Worm (Caenorhabditis elegans) whole organism, L4/young adult: ENCODE results near the gene nsun-5.
A peak's percentile ranks its signal among the peaks of the same experiment; 100 is the strongest.

Source experiments
- W03F9.2 ChIP-seq: fragments of 150-350 bp; optimal IDR thresholded peaks from 2 replicates; lab custom pipeline; 2014; ENCODE audit warnings: missing biosample characterization, missing genetic modification characterization
- dao-5 ChIP-seq: sonication (generic microtip); optimal IDR thresholded peaks from 2 replicates; lab custom pipeline; 2016; ENCODE audit warnings: missing genotype, missing genetic modification characterization, moderate library complexity, missing compliant biosample characterization
- him-1 ChIP-seq: sonication (generic microtip); optimal IDR thresholded peaks from 2 replicates; lab custom pipeline; 2016; ENCODE audit warnings: missing genotype, missing genetic modification reagents, missing genetic modification characterization, missing compliant biosample characterization

Gene nsun-5

ce11 chrII:14969320-14969950, at the start of gene nsun-5, which contains the start of the genes pole-4 and metl-2:
TSS of gene nsun-5 (plus strand) at chrII:14969617.
TSS of gene pole-4 (minus strand) at chrII:14969354.
TSS of gene metl-2 (plus strand) at chrII:14969900.
- TF ChIP-seq dao-5 (no peak), W03F9.2 (tag; lab: Kevin White, UChicago) (peak; percentile 35)

DNA sequence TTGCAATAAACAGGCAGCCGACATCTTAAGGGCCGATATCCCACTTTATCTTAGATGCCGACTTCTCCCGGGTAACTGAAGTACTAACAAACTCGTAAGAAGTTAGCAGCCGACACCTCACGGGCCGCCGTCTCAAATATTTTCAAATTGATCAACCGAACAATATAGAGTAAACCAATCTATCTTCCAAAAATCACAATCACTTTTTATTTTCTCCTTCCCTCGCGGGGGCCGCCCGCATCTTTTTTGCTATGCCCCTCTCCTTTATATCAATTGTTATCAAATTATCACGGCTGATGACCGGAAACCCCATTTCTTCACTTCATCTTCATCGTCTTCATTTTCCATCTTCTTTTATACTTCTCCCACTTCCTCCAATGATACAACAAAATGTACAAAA, 40.7 kb upstream of the nsun-5 start:
- TF ChIP-seq dao-5 (no peak), him-1 (tag; lab: Kevin White, UChicago) (no peak), W03F9.2 (tag; lab: Kevin White, UChicago) (no peak)

- TF ChIP-seq him-1 (tag; lab: Kevin White, UChicago) = no peak
- no peak for TF ChIP-seq dao-5
- no peak for TF ChIP-seq W03F9.2 (tag; lab: Kevin White, UChicago)
These were observed 33.9 kb upstream of the nsun-5 start for ce11 chrII:14935431-14936071.

DNA sequence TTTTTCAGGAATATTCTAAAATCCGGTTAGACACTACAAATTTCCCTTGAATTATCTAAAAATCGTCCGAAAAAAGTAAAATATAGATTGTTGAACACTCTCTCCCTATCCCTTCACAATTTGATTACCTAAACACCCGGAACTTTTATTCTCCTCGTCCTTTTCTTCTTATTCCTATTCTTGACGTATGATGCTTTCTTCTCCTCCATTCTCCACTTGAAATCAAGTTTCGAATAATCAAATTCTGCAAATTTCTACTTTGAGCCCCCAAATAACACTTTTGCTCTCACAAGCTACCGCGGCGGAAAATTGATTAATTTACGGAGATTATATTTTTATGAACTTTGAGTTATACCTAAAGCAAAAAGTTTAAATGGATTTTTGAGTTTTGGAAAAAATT, 31.1 kb upstream of the nsun-5 start:
- TF ChIP-seq W03F9.2 (tag; lab: Kevin White, UChicago) (no peak), him-1 (tag; lab: Kevin White, UChicago) (peak; percentile 13), dao-5 (no peak)

DNA sequence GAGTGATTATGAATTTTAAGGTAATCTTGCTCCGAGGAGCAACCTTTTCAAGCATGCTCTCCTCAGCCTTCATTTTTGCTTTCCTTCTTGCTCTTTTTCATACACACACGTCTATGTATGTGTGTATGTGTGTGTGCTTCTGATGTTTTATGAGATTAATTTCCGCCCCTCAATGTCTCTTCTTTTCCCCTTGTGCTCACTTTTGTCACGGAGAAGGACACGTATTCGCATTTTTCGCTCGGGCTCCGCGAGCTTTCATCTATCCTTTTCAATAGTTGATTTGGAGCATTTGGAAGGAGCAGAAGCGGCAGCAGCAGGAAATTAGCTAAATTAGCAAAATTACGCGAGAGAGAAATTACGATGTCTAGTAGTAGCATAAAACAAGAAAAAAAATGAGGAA, 29.1 kb upstream of the nsun-5 start:
- TF ChIP-seq W03F9.2 (tag; lab: Kevin White, UChicago) (no peak), dao-5 (no peak), him-1 (tag; lab: Kevin White, UChicago) (no peak)

- no peak for TF ChIP-seq him-1 (tag; lab: Kevin White, UChicago)
- TF ChIP-seq dao-5 = no peak
- TF ChIP-seq W03F9.2 (tag; lab: Kevin White, UChicago) = no peak
These were observed 28.4 kb upstream of the nsun-5 start for ce11 chrII:14940980-14941379.

DNA sequence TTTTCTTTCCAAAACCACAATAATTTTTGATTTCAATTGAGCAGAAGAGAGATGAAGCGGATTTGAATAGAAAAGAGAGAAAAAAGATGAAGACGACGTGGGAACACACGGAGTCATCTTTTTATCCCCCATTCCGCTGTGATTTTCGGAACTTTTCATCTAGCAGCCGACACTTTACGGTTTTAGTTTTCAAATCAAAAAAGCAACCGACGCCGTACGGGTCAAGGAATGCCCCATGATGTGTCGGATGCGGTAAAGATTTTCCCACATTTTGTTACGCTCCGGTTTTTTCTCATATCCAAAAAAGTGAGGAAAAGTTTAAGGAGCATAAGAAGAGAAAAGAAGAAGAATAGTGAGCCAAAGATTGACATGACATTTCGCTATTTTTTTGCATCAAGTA, 23.9 kb upstream of the nsun-5 start:
- TF ChIP-seq W03F9.2 (tag; lab: Kevin White, UChicago) (no peak), dao-5 (no peak), him-1 (tag; lab: Kevin White, UChicago) (no peak)

DNA sequence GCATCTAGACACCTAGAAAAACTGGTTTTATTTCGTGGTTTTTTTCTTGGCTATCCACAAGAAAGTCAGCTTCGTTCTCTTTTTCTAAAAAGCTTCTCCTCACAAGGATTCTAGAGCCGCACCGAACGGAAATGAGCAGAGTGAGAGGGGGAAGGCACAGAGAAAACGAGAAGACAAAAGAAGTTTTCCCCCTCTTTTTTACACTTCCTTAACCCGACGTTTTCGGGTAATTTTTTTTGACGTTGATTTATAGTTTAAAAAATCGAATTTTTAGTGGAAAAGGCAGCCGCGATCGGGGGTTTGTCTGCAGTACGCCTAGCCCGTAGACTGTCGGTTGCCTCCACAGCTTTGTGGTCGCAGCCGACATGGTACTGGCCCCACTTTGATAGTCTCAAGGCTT, 22.9 kb upstream of the nsun-5 start:
- TF ChIP-seq him-1 (tag; lab: Kevin White, UChicago) = no peak
- no peak for TF ChIP-seq dao-5
- no peak for TF ChIP-seq W03F9.2 (tag; lab: Kevin White, UChicago)

DNA sequence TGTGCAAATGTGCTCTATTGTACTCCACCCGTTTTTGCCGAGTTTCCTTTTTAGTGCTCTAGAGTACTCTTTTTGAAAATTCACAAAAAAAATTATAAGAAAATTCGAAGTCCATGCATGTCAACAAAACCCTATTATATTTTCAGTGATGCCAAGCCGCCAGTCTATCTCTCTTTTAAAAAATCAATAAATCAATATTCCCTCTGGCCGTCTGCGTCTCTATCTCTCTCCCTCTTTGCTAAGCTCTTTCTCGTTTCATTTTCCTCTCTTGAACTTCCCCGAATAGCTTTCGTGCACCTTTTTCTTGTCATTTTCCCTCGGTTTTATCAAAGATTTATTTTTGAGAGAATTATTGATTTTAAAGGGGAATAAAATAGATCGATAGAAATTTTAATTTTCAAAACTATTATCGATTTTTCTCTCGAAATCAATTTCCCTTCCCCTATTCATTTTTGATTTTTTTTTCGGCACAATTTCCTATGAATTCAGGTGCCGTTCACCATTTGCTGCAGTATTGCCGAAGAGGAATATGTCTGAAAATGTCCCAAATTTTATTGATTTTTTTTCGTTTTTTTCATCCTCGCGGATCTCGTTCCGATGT, 16.9 kb upstream of the nsun-5 start:
- TF ChIP-seq W03F9.2 (tag; lab: Kevin White, UChicago) (no peak), dao-5 (no peak), him-1 (tag; lab: Kevin White, UChicago) (no peak)

DNA sequence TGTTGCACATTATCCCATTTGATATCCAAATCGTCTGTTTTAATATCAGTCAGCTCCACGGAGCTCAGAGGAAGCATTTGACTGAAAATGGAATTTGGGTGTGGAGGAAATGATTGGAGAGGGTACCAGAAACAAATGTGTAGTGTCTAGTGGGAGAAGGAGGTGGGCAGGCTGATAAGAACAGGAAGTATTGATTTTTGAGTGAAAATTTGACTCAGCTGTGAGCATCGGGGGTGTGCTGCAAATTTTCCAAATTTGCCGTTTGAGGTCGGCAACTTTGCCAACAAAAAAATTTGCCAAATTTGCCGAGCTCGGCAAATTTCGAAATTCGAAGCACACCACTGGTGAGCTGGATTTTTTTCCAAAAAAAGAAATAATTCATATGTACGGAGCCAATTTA, 11.3 kb upstream of the nsun-5 start, which contains the start of gene Y53F4B.1:
Y53F4B.1 (minus strand) TSS at position 101 of the 400 bp plus-strand sequence.
- TF ChIP-seq him-1 (tag; lab: Kevin White, UChicago) (no peak), dao-5 (no peak), W03F9.2 (tag; lab: Kevin White, UChicago) (no peak)

DNA sequence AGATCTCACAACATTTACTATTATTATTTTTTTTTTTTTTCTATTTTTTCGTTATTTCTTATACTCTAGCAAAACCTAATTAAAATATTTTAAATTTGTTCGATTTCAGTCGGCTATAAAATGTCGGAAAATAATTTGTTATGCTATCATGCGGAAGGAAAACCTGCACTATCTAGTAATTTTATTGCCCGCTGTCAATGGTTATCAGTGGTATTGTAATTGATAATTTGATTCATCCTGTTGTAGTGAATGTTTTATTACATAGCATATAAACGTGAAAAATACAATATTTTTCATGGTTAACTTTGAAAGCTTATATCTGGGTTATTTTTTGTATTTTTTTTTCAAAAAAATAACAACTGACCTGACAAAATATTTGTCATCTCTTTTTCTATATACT, 10.1 kb upstream of the nsun-5 start:
- no peak for TF ChIP-seq dao-5
- TF ChIP-seq him-1 (tag; lab: Kevin White, UChicago) = no peak
- TF ChIP-seq W03F9.2 (tag; lab: Kevin White, UChicago) = no peak

- no peak for TF ChIP-seq dao-5
- TF ChIP-seq him-1 (tag; lab: Kevin White, UChicago) = no peak
- no peak for TF ChIP-seq W03F9.2 (tag; lab: Kevin White, UChicago)
These were observed 5.4 kb upstream of the nsun-5 start, which contains the start of gene elo-9 for ce11 chrII:14964008-14964407. TSS of gene elo-9 (minus strand) at chrII:14964108.

ce11 chrII:14964877-14965276, 4.5 kb upstream of the nsun-5 start:
- TF ChIP-seq W03F9.2 (tag; lab: Kevin White, UChicago) (no peak), him-1 (tag; lab: Kevin White, UChicago) (no peak), dao-5 (no peak)

DNA sequence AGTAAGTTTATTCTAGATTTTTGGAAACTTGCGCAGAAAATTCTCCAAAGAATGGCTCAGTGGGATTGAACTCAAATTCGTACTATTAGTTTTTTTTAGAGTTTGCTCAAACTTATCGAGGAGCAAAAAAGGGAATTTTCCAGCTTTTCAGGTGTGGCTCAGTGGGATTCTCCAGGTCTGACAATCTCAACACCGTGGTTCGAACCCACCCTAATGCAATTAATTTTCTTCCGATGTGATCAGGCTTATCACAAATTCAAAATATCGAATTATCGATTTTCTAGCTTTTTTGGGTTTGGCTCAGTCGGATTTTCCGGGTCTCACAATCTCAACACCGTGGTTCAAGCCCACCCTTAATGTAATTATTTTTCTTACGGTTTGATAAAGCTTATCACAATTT, 3.0 kb upstream of the nsun-5 start:
- TF ChIP-seq him-1 (tag; lab: Kevin White, UChicago) = no peak
